Fruit fly (Drosophila melanogaster) whole organism, embryonic: Measurements from ENCODE around the gene CG14820.

Experiments used
- Antp ChIP-seq: fragments of 200-800 bp; sonication (Bioruptor generic); optimal IDR thresholded peaks from 3 replicates; lab custom pipeline; 2016; ENCODE audit warnings: missing biosample characterization, missing genetic modification characterization
- Atf3 ChIP-seq: fragments of 200-800 bp; sonication (Bioruptor generic); optimal IDR thresholded peaks from 3 replicates; lab custom pipeline; 2016; ENCODE audit warnings: missing biosample characterization, missing genetic modification characterization
- Atf6 ChIP-seq: fragments of 200-800 bp; sonication (Bioruptor generic); IDR thresholded peaks from 2 replicates; pipeline ENCODE4 v1.3.6; 2022; ENCODE audit warnings: missing biosample characterization, missing genetic modification characterization
- B-H2 ChIP-seq: fragments of 200-800 bp; sonication (Bioruptor generic); optimal IDR thresholded peaks from 2 replicates; lab custom pipeline; 2018; ENCODE audit warnings: missing biosample characterization, mild to moderate bottlenecking, missing genetic modification characterization
- CG10654 ChIP-seq: fragments of 200-800 bp; sonication (Bioruptor generic); optimal IDR thresholded peaks from 2 replicates; lab custom pipeline; 2016; ENCODE audit warnings: missing biosample characterization, missing genetic modification characterization
- CG11398 ChIP-seq: fragments of 200-800 bp; sonication (Bioruptor generic); optimal IDR thresholded peaks from 2 replicates; lab custom pipeline; 2016; ENCODE audit warnings: missing biosample characterization, missing genetic modification characterization
- CG13296 ChIP-seq: fragments of 200-800 bp; sonication (Bioruptor generic); optimal IDR thresholded peaks from 3 replicates; lab custom pipeline; 2018; ENCODE audit warnings: missing biosample characterization, mild to moderate bottlenecking, missing genetic modification characterization
- CG13624 ChIP-seq: fragments of 200-800 bp; sonication (Bioruptor generic); optimal IDR thresholded peaks from 2 replicates; lab custom pipeline; 2016; ENCODE audit warnings: missing biosample characterization, missing genetic modification characterization
- CG17361 ChIP-seq: fragments of 200-800 bp; sonication (Bioruptor generic); IDR thresholded peaks from 3 replicates; pipeline ENCODE4 v1.3.6; 2022; ENCODE audit warnings: missing biosample characterization, missing genetic modification characterization
- CG18599 ChIP-seq: fragments of 200-800 bp; sonication (Bioruptor generic); optimal IDR thresholded peaks from 3 replicates; lab custom pipeline; 2017; ENCODE audit warnings: missing biosample characterization, missing genetic modification characterization, mild to moderate bottlenecking, moderate library complexity, missing genetic modification reagents
- CG2678 ChIP-seq: fragments of 200-800 bp; sonication (Bioruptor generic); optimal IDR thresholded peaks from 3 replicates; lab custom pipeline; 2019; ENCODE audit warnings: missing biosample characterization, mild to moderate bottlenecking, missing genetic modification characterization, moderate library complexity
- CG31388 ChIP-seq: fragments of 200-800 bp; sonication (Bioruptor generic); optimal IDR thresholded peaks from 2 replicates; lab custom pipeline; 2016; ENCODE audit warnings: missing biosample characterization, missing genetic modification characterization
- CG33557 ChIP-seq: fragments of 200-800 bp; sonication (Bioruptor generic); optimal IDR thresholded peaks from 2 replicates; lab custom pipeline; 2019; ENCODE audit warnings: missing biosample characterization, mild to moderate bottlenecking, missing genetic modification characterization, moderate library complexity
- CG3407 ChIP-seq: fragments of 200-800 bp; sonication (Bioruptor generic); optimal IDR thresholded peaks from 2 replicates; lab custom pipeline; 2018; ENCODE audit warnings: missing biosample characterization, mild to moderate bottlenecking, missing genetic modification characterization
- CG3726 ChIP-seq: fragments of 200-800 bp; sonication (Bioruptor generic); IDR thresholded peaks from 3 replicates; pipeline ENCODE4, ENCODE4 v1.3.6; 2022; ENCODE audit warnings: missing biosample characterization, missing genetic modification characterization
- CG3838 ChIP-seq: fragments of 200-800 bp; sonication (Bioruptor generic); optimal IDR thresholded peaks from 3 replicates; lab custom pipeline; 2016; ENCODE audit warnings: missing biosample characterization, missing genetic modification characterization
- CG9215 ChIP-seq: fragments of 200-800 bp; sonication (Bioruptor generic); IDR thresholded peaks from 2 replicates; pipeline ENCODE4 v1.3.6; 2022; ENCODE audit warnings: missing biosample characterization, missing genetic modification characterization
- HLHmδ ChIP-seq: fragments of 200-800 bp; sonication (Bioruptor generic); optimal IDR thresholded peaks from 2 replicates; lab custom pipeline; 2018; ENCODE audit warnings: missing biosample characterization, mild to moderate bottlenecking, missing genetic modification characterization, moderate library complexity
- Hr39 ChIP-seq: fragments of >200 bp; optimal IDR thresholded peaks from 2 replicates; lab custom pipeline; 2017
- Kr ChIP-seq: fragments of 200-800 bp; sonication (Bioruptor generic); optimal IDR thresholded peaks from 2 replicates; lab custom pipeline; 2017; ENCODE audit warnings: missing biosample characterization, mild to moderate bottlenecking, missing genetic modification characterization
- Meics ChIP-seq: fragments of 200-800 bp; sonication (Bioruptor generic); optimal IDR thresholded peaks from 2 replicates; lab custom pipeline; 2017; ENCODE audit warnings: missing biosample characterization, mild to moderate bottlenecking, missing genetic modification characterization
- Myb ChIP-seq: fragments of 200-800 bp; sonication (Bioruptor generic); optimal IDR thresholded peaks from 2 replicates; lab custom pipeline; 2016; ENCODE audit warnings: missing biosample characterization, missing genetic modification characterization
- Scr ChIP-seq: fragments of 200-800 bp; sonication (Bioruptor generic); IDR thresholded peaks from 2 replicates; pipeline ENCODE4 v1.3.6; 2022; ENCODE audit warnings: missing biosample characterization, missing genetic modification characterization; ENCODE audit not compliant: partially characterized antibody
- Ssrp ChIP-seq: fragments of 200-800 bp; sonication (Bioruptor generic); optimal IDR thresholded peaks from 2 replicates; lab custom pipeline; 2018; ENCODE audit warnings: missing biosample characterization, mild to moderate bottlenecking, missing genetic modification characterization, moderate library complexity
- Stat92E ChIP-seq, 3 experiments: fragments of >200 bp in 2 of 3; fragments of 200-800 bp in 1 of 3; sonication (Bioruptor generic) in 1 of 3; optimal IDR thresholded peaks; 2 replicates each; lab custom pipeline; 2017 to 2019; ENCODE audit warnings: missing biosample characterization in 3 of 3, missing genetic modification characterization in 3 of 3, mild to moderate bottlenecking in 1 of 3, moderate library complexity in 1 of 3
- TFAM ChIP-seq: fragments of 200-800 bp; sonication (Bioruptor generic); optimal IDR thresholded peaks from 2 replicates; lab custom pipeline; 2017; ENCODE audit warnings: missing biosample characterization, missing genetic modification characterization, inconsistent platforms
- bowl ChIP-seq: fragments of 200-800 bp; sonication (Bioruptor generic); IDR thresholded peaks from 2 replicates; pipeline ENCODE4 v1.3.6; 2022; ENCODE audit warnings: missing biosample characterization, missing genetic modification characterization
- btn ChIP-seq: fragments of 200-800 bp; sonication (Bioruptor generic); optimal IDR thresholded peaks from 2 replicates; lab custom pipeline; 2016; ENCODE audit warnings: missing biosample characterization, missing genetic modification characterization
- cato ChIP-seq: fragments of 200-800 bp; sonication (Bioruptor generic); optimal IDR thresholded peaks from 2 replicates; lab custom pipeline; 2016; ENCODE audit warnings: missing biosample characterization, missing genetic modification characterization, borderline replicate concordance
- crp ChIP-seq, 2 experiments: fragments of 200-800 bp; sonication (Bioruptor generic); optimal IDR thresholded peaks; 2 replicates in 1 of 2; 3 replicates in 1 of 2; lab custom pipeline; 2017; ENCODE audit warnings: missing biosample characterization in 2 of 2, missing genetic modification characterization in 2 of 2, mild to moderate bottlenecking in 1 of 2, moderate library complexity in 1 of 2
- emc ChIP-seq: fragments of 200-800 bp; sonication (Bioruptor generic); optimal IDR thresholded peaks from 2 replicates; lab custom pipeline; 2016; ENCODE audit warnings: missing biosample characterization, missing genetic modification characterization
- fd64A ChIP-seq: fragments of 200-800 bp; sonication (Bioruptor generic); optimal IDR thresholded peaks from 3 replicates; lab custom pipeline; 2018; ENCODE audit warnings: missing biosample characterization, mild to moderate bottlenecking, missing genetic modification characterization
- gfzf ChIP-seq: fragments of 200-800 bp; sonication (Bioruptor generic); optimal IDR thresholded peaks from 2 replicates; lab custom pipeline; 2016; ENCODE audit warnings: missing biosample characterization, mild to moderate bottlenecking, missing genetic modification characterization, moderate library complexity
- h ChIP-seq: fragments of >200 bp; optimal IDR thresholded peaks from 2 replicates; lab custom pipeline; 2017
- insv ChIP-seq, 2 experiments: fragments of 200-800 bp; sonication (Bioruptor generic); optimal IDR thresholded peaks; 3 replicates each; lab custom pipeline; 2016 to 2018; ENCODE audit warnings: missing biosample characterization in 2 of 2, missing genetic modification characterization in 2 of 2
- kah ChIP-seq: fragments of 200-800 bp; sonication (Bioruptor generic); optimal IDR thresholded peaks from 2 replicates; lab custom pipeline; 2018; ENCODE audit warnings: missing biosample characterization, mild to moderate bottlenecking, missing genetic modification characterization
- klu ChIP-seq: fragments of 200-800 bp; sonication (Bioruptor generic); IDR thresholded peaks from 2 replicates; pipeline ENCODE4 v1.3.6; 2022; ENCODE audit warnings: missing biosample characterization, missing genetic modification characterization
- nmo ChIP-seq: fragments of 200-800 bp; sonication (Bioruptor generic); optimal IDR thresholded peaks from 2 replicates; lab custom pipeline; 2018; ENCODE audit warnings: missing biosample characterization, mild to moderate bottlenecking, missing genetic modification characterization, moderate library complexity
- otp ChIP-seq: fragments of 200-800 bp; sonication (Bioruptor generic); IDR thresholded peaks from 3 replicates; pipeline ENCODE4, ENCODE4 v1.3.6; 2022; ENCODE audit warnings: missing biosample characterization, missing genetic modification characterization
- p53 ChIP-seq: fragments of 200-800 bp; sonication (Bioruptor generic); optimal IDR thresholded peaks from 2 replicates; lab custom pipeline; 2016; ENCODE audit warnings: missing biosample characterization, missing genetic modification characterization
- pnt ChIP-seq: fragments of 200-800 bp; sonication (Bioruptor generic); optimal IDR thresholded peaks from 3 replicates; lab custom pipeline; 2016; ENCODE audit warnings: missing biosample characterization, missing genetic modification characterization
- run ChIP-seq: fragments of 200-800 bp; sonication (Bioruptor generic); optimal IDR thresholded peaks from 3 replicates; lab custom pipeline; 2018; ENCODE audit warnings: missing biosample characterization, mild to moderate bottlenecking, missing genetic modification characterization
- sim ChIP-seq: fragments of 200-800 bp; sonication (Bioruptor generic); IDR thresholded peaks from 2 replicates; pipeline ENCODE4 v1.3.6; 2022; ENCODE audit warnings: missing biosample characterization, missing genetic modification characterization
- slou ChIP-seq: fragments of 200-800 bp; sonication (Bioruptor generic); optimal IDR thresholded peaks from 3 replicates; lab custom pipeline; 2016; ENCODE audit warnings: missing biosample characterization, missing genetic modification characterization
- sna ChIP-seq: fragments of 200-800 bp; sonication (Bioruptor generic); IDR thresholded peaks from 2 replicates; pipeline ENCODE4 v1.3.6; 2022; ENCODE audit warnings: missing biosample characterization, missing genetic modification characterization; ENCODE audit not compliant: partially characterized antibody
- vfl ChIP-seq: fragments of 200-800 bp; sonication (Bioruptor generic); optimal IDR thresholded peaks from 2 replicates; lab custom pipeline; 2016; ENCODE audit warnings: missing biosample characterization, missing genetic modification characterization
- wek ChIP-seq: fragments of 200-800 bp; sonication (Bioruptor generic); optimal IDR thresholded peaks from 3 replicates; lab custom pipeline; 2018; ENCODE audit warnings: missing biosample characterization, mild to moderate bottlenecking, missing genetic modification characterization, moderate library complexity

The CG14820 gene

DNA sequence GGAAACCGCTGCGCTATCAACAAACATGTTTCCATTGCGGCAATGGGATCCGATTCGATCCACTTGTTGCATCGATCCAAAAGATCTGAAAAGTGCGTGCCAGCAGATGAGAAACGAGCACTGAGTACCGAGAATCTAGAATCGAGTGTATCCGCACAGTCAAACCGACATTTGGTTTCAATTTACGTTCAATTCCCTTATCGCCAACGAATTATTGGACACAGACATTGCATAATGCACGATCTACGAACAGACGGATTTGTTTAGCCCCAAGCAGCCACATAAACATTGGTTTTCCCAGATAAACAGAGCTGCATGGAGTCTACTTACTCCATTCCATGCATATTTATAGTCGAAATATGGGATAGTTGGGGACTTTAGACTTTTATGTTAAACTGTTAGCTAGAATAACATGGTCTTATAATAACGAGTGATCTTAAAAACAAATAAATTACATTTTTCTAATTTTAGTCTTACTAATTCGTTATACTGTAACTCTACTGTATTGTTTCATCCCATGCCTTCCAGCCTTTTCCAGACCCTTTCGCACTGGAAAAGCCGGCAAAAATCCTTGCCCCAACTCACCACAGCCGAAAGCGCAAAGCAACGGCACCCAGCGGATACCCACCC lies 46.1 kb downstream of the CG14820 start (continued):
- TF ChIP-seq btn (GFP tag; lab: Kevin White, UChicago) (no peak), CG18599 (GFP tag; lab: Kevin White, UChicago) (no peak), CG10654 (GFP tag; lab: Kevin White, UChicago) (no peak), kah (GFP tag; lab: Kevin White, UChicago) (peak; percentile 81), CG13296 (GFP tag; lab: Kevin White, UChicago) (no peak), CG3838 (GFP tag; lab: Kevin White, UChicago) (no peak), crp (GFP tag; optimal IDR thresholded peaks at IDR 0.05; lab: Kevin White, UChicago) (no peak), h (lab: Kevin White, UChicago) (no peak), Myb (GFP tag; lab: Kevin White, UChicago) (no peak), cato (no peak), klu (GFP tag; lab: Robert Waterston, UW) (no peak), CG3407 (GFP tag; lab: Kevin White, UChicago) (no peak), Antp (GFP tag; lab: Kevin White, UChicago) (no peak), CG9215 (GFP tag; lab: Robert Waterston, UW) (no peak)

DNA sequence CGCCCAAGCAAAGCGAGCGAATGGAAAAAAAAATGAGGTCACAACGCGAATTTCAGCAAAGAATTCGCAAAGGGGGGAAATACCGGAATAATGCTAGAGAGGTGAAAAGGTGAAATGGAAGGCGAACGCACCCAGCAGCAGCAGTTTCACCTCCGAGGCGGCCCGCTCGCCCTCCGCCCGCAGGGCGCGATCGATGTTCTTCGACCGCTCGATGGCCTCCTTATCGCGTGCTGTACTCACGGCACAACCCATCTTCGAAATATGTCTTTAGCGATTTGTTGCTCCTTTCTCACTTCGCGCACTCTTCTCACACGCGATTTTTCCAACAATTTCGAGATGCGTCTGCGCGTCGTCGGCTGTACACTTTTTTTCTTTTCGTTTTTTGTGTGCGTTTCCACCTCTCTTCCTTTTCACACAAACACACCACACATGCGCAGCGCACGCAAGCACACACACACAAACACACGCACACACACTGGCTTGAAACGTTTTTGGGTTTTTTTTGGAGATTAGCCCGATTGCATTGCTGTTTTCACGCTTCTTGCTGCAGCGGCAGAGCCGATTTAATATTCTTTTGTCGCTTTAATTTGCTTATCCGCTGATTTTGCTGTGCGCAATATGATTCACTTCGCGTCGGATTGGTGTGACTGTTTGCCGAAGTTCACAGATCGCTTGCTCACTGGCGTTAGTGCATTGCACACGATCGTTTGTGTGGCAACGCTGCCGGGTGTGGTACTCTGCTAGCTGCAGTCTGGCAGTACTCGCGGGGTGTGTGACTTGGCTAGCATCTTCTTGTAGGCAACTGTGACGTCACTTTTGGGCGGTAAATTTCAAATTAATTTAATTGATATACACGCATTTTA lies 46.9 kb downstream of the CG14820 start, which contains the start of gene Galphai:
Galphai (minus strand) TSS at position 658 of the 863 bp plus-strand sequence.
- TF ChIP-seq CG2678 (tag; lab: Kevin White, UChicago) (no peak), Hr39 (lab: Kevin White, UChicago) (no peak), nmo (peak; percentile 66), CG33557 (GFP tag; lab: Kevin White, UChicago) (peak; percentile 4), CG17361 (GFP tag; lab: Robert Waterston, UW) (no peak), Atf3 (GFP tag; lab: Kevin White, UChicago) (peak; percentile 1), insv (GFP tag; optimal IDR thresholded peaks at IDR 0.05; lab: Kevin White, UChicago) (peak in 1 of 2 experiments; percentile 59), sim (GFP tag; lab: Robert Waterston, UW) (0 out of 2 replicates have a peak, but pooled peaks have one; percentile 16), B-H2 (no peak), Atf6 (no peak), Ssrp (tag; lab: Kevin White, UChicago) (no peak), fd64A (GFP tag; lab: Kevin White, UChicago) (no peak), CG13624 (GFP tag; lab: Kevin White, UChicago) (peak; percentile 80), sna (GFP tag; lab: Robert Waterston, UW) (no peak), TFAM (no peak), emc (no peak), slou (GFP tag; lab: Kevin White, UChicago) (no peak), Meics (GFP tag; lab: Kevin White, UChicago) (no peak), Scr (GFP tag; lab: Robert Waterston, UW) (peak; percentile 50), run (tag; lab: Kevin White, UChicago) (peak; percentile 51), vfl (GFP tag; lab: Kevin White, UChicago) (no peak), gfzf (GFP tag; lab: Kevin White, UChicago) (peak; percentile 100), Stat92E (GFP tag; optimal IDR thresholded peaks at IDR 0.05; lab: Kevin White, UChicago) (peak in 1 of 3 experiments; percentile 81), Kr (GFP tag; lab: Kevin White, UChicago) (no peak), CG11398 (GFP tag; lab: Kevin White, UChicago) (no peak), bowl (no peak), pnt (peak; percentile 41), CG3726 (no peak), p53 (GFP tag; lab: Kevin White, UChicago) (peak; percentile 74), HLHmδ (peak; percentile 16), wek (no peak), CG31388 (GFP tag; lab: Kevin White, UChicago) (no peak), otp (peak; percentile 11; the same call in 1 of the 3 replicates)
